Worm (Caenorhabditis elegans): ENCODE measurements around the gene W05H5.1.

- TF ChIP-seq snpc-4 (tag; optimal IDR thresholded peaks at IDR 0.05) (no peak), ZK546.5 (tag; optimal IDR thresholded peaks at IDR 0.05) (no peak), nhr-77 (tag; optimal IDR thresholded peaks at IDR 0.05) (no peak), skn-1 (tag; optimal IDR thresholded peaks at IDR 0.05) (no peak), fos-1 (tag; optimal IDR thresholded peaks at IDR 0.05) (no peak), R02D3.7 (tag; optimal IDR thresholded peaks at IDR 0.05) (no peak), ama-1 (optimal IDR thresholded peaks at IDR 0.05) (no peak), zag-1 (tag; optimal IDR thresholded peaks at IDR 0.05) (no peak), elt-3 (tag; optimal IDR thresholded peaks at IDR 0.05) (no peak), lin-11 (tag; optimal IDR thresholded peaks at IDR 0.05) (no peak), mdl-1 (tag; optimal IDR thresholded peaks at IDR 0.05) (no peak), aly-2 (tag; optimal IDR thresholded peaks at IDR 0.05) (no peak)
These were observed 38.2 kb downstream of the W05H5.1 start, which contains the start of gene sre-30 for ce11 chrII:12406394-12406793.

Measured in whole organism, L2 larva.